Worm (Caenorhabditis elegans): ENCODE results near the gene F57A10.4.

DNA sequence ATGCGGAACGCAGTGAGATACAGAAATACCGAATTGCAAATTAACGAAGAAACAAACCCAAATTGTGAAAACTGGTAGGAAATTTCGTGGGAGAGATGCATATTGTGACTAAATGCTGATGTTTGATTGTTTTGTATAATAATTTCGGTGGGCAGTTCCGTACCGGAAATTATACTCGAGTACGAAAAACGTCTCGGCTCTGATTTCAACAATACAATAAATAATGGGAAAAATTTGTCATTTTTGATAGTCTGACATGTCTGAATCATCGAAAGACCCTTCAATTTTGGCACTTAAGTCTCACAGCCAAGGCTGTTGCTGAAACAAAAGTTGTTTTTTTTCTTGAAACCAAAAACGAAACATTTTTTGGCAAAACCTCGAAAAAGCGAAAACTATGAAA, 17.2 kb upstream of the F57A10.4 start, which contains the start of gene str-43:
- TF ChIP-seq blmp-1 (tag; optimal IDR thresholded peaks at IDR 0.05) = no peak
- no peak for TF ChIP-seq ama-1 (optimal IDR thresholded peaks at IDR 0.05)
- TF ChIP-seq elt-3 (tag; optimal IDR thresholded peaks at IDR 0.05) = no peak
- no peak for TF ChIP-seq ztf-11 (tag; optimal IDR thresholded peaks at IDR 0.05)
- TF ChIP-seq zag-1 (tag; optimal IDR thresholded peaks at IDR 0.05) = no peak
- TF ChIP-seq nhr-12 (tag; optimal IDR thresholded peaks at IDR 0.05) = no peak
- no peak for TF ChIP-seq nhr-90 (tag; optimal IDR thresholded peaks at IDR 0.05; ENCODE audit: poor library complexity)
- TF ChIP-seq efl-1 (optimal IDR thresholded peaks at IDR 0.05) = no peak
- no peak for TF ChIP-seq efl-1 (GFP tag; optimal IDR thresholded peaks at IDR 0.05 in 1 of 2)
- no peak for TF ChIP-seq fos-1 (tag; optimal IDR thresholded peaks at IDR 0.05)
- no peak for TF ChIP-seq tbx-2 (tag; optimal IDR thresholded peaks at IDR 0.05)
- no peak for TF ChIP-seq hlh-4 (tag; optimal IDR thresholded peaks at IDR 0.05)
- no peak for TF ChIP-seq pqm-1 (tag; optimal IDR thresholded peaks at IDR 0.05)
- TF ChIP-seq unc-62 (GFP tag; optimal IDR thresholded peaks at IDR 0.05) = no peak

All from whole organism, L1 larva.